Worm (Caenorhabditis elegans): Measurements from ENCODE around the gene C18B10.6.

DNA sequence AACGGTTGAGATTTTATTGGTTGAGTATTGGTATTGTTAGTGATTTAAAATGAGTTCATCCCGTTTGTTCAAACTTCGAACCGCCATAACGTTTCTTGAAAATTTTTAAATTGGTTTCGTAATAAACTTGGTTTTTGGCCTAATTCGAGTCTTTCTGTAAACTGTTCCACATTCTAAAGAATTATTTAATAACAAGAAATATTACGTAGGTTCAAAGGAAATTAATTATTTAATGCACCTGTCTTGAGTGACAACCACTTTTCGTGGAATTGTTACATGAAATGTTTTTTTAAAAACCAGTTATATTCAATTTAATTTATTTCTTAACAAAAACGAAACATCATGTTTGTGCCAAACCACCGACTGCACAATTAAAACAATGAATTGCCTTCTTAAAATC, 20.3 kb upstream of the C18B10.6 start:
- TF ChIP-seq ztf-23 (GFP tag; IDR thresholded peaks at IDR 0.05) (no peak), flt-1 (GFP tag; IDR thresholded peaks at IDR 0.05) (no peak), med-1 (GFP tag; optimal IDR thresholded peaks at IDR 0.05; ENCODE audit: insufficient read depth) (no peak)

All from whole organism, midembryonic.